Fruit fly (Drosophila melanogaster) whole organism, embryonic: ENCODE data around the gene Shawn.

ENCODE experiments used
- Atf3 ChIP-seq: fragments of 200-800 bp; sonication (Bioruptor generic); optimal IDR thresholded peaks from 3 replicates; lab custom pipeline; 2016; ENCODE audit warnings: missing biosample characterization, missing genetic modification characterization
- Awh ChIP-seq: fragments of 200-800 bp; sonication (Bioruptor generic); IDR thresholded peaks from 2 replicates; pipeline ENCODE4, ENCODE4 v1.3.6; 2022; ENCODE audit warnings: missing biosample characterization, missing genetic modification characterization
- B-H1 ChIP-seq: fragments of 200-800 bp; sonication (Bioruptor generic); IDR thresholded peaks from 3 replicates; pipeline ENCODE4 v1.3.6; 2022; ENCODE audit warnings: missing biosample characterization, missing genetic modification characterization
- Blimp-1 ChIP-seq: fragments of 200-800 bp; sonication (Bioruptor generic); optimal IDR thresholded peaks from 3 replicates; lab custom pipeline; 2018; ENCODE audit warnings: missing biosample characterization, missing genetic modification characterization, mild to moderate bottlenecking, moderate library complexity, missing genetic modification reagents
- CG10274 ChIP-seq: fragments of 200-800 bp; sonication (Bioruptor generic); optimal IDR thresholded peaks from 3 replicates; lab custom pipeline; 2017; ENCODE audit warnings: missing biosample characterization, mild to moderate bottlenecking, missing genetic modification characterization
- CG10366 ChIP-seq: fragments of 200-800 bp; sonication (Bioruptor generic); IDR thresholded peaks from 2 replicates; pipeline ENCODE4 v1.3.6; 2022; ENCODE audit warnings: missing biosample characterization, missing genetic modification characterization
- CG11504 ChIP-seq: fragments of 200-800 bp; sonication (Bioruptor generic); optimal IDR thresholded peaks from 3 replicates; lab custom pipeline; 2019; ENCODE audit warnings: missing biosample characterization, mild to moderate bottlenecking, missing genetic modification characterization, moderate library complexity
- CG13775 ChIP-seq: fragments of 200-800 bp; sonication (Bioruptor generic); optimal IDR thresholded peaks from 3 replicates; lab custom pipeline; 2017; ENCODE audit warnings: missing biosample characterization, mild to moderate bottlenecking, missing genetic modification characterization
- CG14050 ChIP-seq: fragments of 200-800 bp; sonication (Bioruptor generic); IDR thresholded peaks from 3 replicates; pipeline ENCODE4 v1.3.6; 2022; ENCODE audit warnings: missing biosample characterization, missing genetic modification characterization
- CG15479 ChIP-seq: fragments of 200-800 bp; sonication (Bioruptor generic); optimal IDR thresholded peaks from 3 replicates; lab custom pipeline; 2019; ENCODE audit warnings: missing biosample characterization, mild to moderate bottlenecking, missing genetic modification characterization, moderate library complexity
- CG16779 ChIP-seq: fragments of 200-800 bp; sonication (Bioruptor generic); IDR thresholded peaks from 2 replicates; pipeline ENCODE4 v1.3.6; 2022; ENCODE audit warnings: missing biosample characterization, missing genetic modification characterization
- CG31388 ChIP-seq: fragments of 200-800 bp; sonication (Bioruptor generic); optimal IDR thresholded peaks from 2 replicates; lab custom pipeline; 2016; ENCODE audit warnings: missing biosample characterization, missing genetic modification characterization
- CG32772 ChIP-seq: fragments of 200-800 bp; sonication (Bioruptor generic); IDR thresholded peaks from 2 replicates; pipeline ENCODE4 v1.3.6; 2022; ENCODE audit warnings: missing biosample characterization, missing genetic modification characterization
- CG8478 ChIP-seq: fragments of >200 bp; optimal IDR thresholded peaks from 2 replicates; lab custom pipeline; 2018
- CG9817 ChIP-seq: fragments of 200-800 bp; sonication (Bioruptor generic); optimal IDR thresholded peaks from 2 replicates; lab custom pipeline; 2018; ENCODE audit warnings: missing biosample characterization, mild to moderate bottlenecking, missing genetic modification characterization, moderate library complexity
- CG9932 ChIP-seq: fragments of 200-800 bp; sonication (Bioruptor generic); IDR thresholded peaks from 2 replicates; pipeline ENCODE4 v1.3.6; 2022; ENCODE audit warnings: missing biosample characterization, missing genetic modification characterization
- D19A ChIP-seq: fragments of 200-800 bp; optimal IDR thresholded peaks from 3 replicates; lab custom pipeline; 2019; ENCODE audit warnings: missing biosample characterization, mild to moderate bottlenecking, missing genetic modification characterization, moderate library complexity
- D19B ChIP-seq: fragments of 200-800 bp; sonication (Bioruptor generic); optimal IDR thresholded peaks from 2 replicates; lab custom pipeline; 2017; ENCODE audit warnings: missing biosample characterization, mild to moderate bottlenecking, missing genetic modification characterization
- HLH3B ChIP-seq: fragments of 200-800 bp; sonication (Bioruptor generic); IDR thresholded peaks from 2 replicates; pipeline ENCODE4 v1.3.6; 2022; ENCODE audit warnings: missing biosample characterization, missing genetic modification characterization
- HLH54F ChIP-seq: fragments of 200-800 bp; sonication (Bioruptor generic); optimal IDR thresholded peaks from 3 replicates; lab custom pipeline; 2016; ENCODE audit warnings: missing biosample characterization, missing genetic modification characterization
- HmgD ChIP-seq: fragments of 200-800 bp; sonication (Bioruptor generic); optimal IDR thresholded peaks from 3 replicates; lab custom pipeline; 2016; ENCODE audit warnings: missing biosample characterization, missing genetic modification characterization
- Hr3 ChIP-seq: fragments of 200-800 bp; sonication (Bioruptor generic); optimal IDR thresholded peaks from 3 replicates; lab custom pipeline; 2016; ENCODE audit warnings: missing biosample characterization, missing genetic modification characterization
- Lpt ChIP-seq: fragments of >200 bp; optimal IDR thresholded peaks from 2 replicates; lab custom pipeline; 2018; ENCODE audit warnings: missing biosample characterization, missing genetic modification characterization
- MBD-R2 ChIP-seq: fragments of 200-800 bp; sonication (Bioruptor generic); IDR thresholded peaks from 2 replicates; pipeline ENCODE4 v1.3.6; 2022; ENCODE audit warnings: missing biosample characterization, missing genetic modification characterization
- Med ChIP-seq: fragments of 200-800 bp; sonication (Bioruptor generic); peaks from one replicate; lab custom pipeline; 2016; ENCODE audit warnings: missing biosample characterization, missing genetic modification characterization, mild to moderate bottlenecking, inconsistent platforms, moderate library complexity
- Mes4 ChIP-seq: fragments of 200-800 bp; sonication (Bioruptor generic); optimal IDR thresholded peaks from 2 replicates; lab custom pipeline; 2016; ENCODE audit warnings: missing biosample characterization, missing genetic modification characterization
- Myb ChIP-seq: fragments of 200-800 bp; sonication (Bioruptor generic); optimal IDR thresholded peaks from 2 replicates; lab custom pipeline; 2016; ENCODE audit warnings: missing biosample characterization, missing genetic modification characterization
- Neu2 ChIP-seq: fragments of 200-800 bp; sonication (Bioruptor generic); optimal IDR thresholded peaks from 3 replicates; lab custom pipeline; 2016; ENCODE audit warnings: missing biosample characterization, missing genetic modification characterization, borderline replicate concordance
- NfI ChIP-seq: fragments of 200-800 bp; sonication (Bioruptor generic); optimal IDR thresholded peaks from 3 replicates; lab custom pipeline; 2018; ENCODE audit warnings: missing biosample characterization, mild to moderate bottlenecking, missing genetic modification characterization, moderate library complexity
- Side ChIP-seq: fragments of 200-800 bp; sonication (Bioruptor generic); optimal IDR thresholded peaks from 2 replicates; lab custom pipeline; 2016; ENCODE audit warnings: missing biosample characterization, missing genetic modification characterization
- Sin3A ChIP-seq: fragments of >200 bp; optimal IDR thresholded peaks from 2 replicates; lab custom pipeline; 2018
- Taf1 ChIP-seq: fragments of 200-800 bp; sonication (Bioruptor generic); IDR thresholded peaks from 2 replicates; pipeline ENCODE4 v1.3.6; 2022; ENCODE audit warnings: missing biosample characterization, missing genetic modification characterization
- ab ChIP-seq: fragments of 200-800 bp; sonication (Bioruptor generic); optimal IDR thresholded peaks from 2 replicates; lab custom pipeline; 2016; ENCODE audit warnings: missing biosample characterization, missing genetic modification characterization
- al ChIP-seq: fragments of 200-800 bp; sonication (Bioruptor generic); IDR thresholded peaks from 2 replicates; pipeline ENCODE4 v1.3.6; 2022; ENCODE audit warnings: missing biosample characterization, missing genetic modification characterization
- bigmax ChIP-seq: fragments of 200-800 bp; sonication (Bioruptor generic); optimal IDR thresholded peaks from 2 replicates; lab custom pipeline; 2018; ENCODE audit warnings: missing biosample characterization, mild to moderate bottlenecking, missing genetic modification characterization
- croc ChIP-seq: fragments of 200-800 bp; sonication (Bioruptor generic); conservative IDR thresholded peaks from 3 replicates; pipeline ENCODE4 v1.3.6; 2022; ENCODE audit warnings: missing biosample characterization, missing genetic modification characterization
- esg ChIP-seq: fragments of 200-800 bp; sonication (Bioruptor generic); conservative IDR thresholded peaks from 2 replicates; pipeline ENCODE4 v1.3.6; 2022; ENCODE audit warnings: missing biosample characterization, missing genetic modification characterization
- fd3F ChIP-seq: fragments of 200-800 bp; sonication (Bioruptor generic); optimal IDR thresholded peaks from 2 replicates; lab custom pipeline; 2018; ENCODE audit warnings: missing biosample characterization, mild to moderate bottlenecking, missing genetic modification characterization, moderate library complexity
- fu2 ChIP-seq: fragments of 200-800 bp; sonication (Bioruptor generic); optimal IDR thresholded peaks from 2 replicates; lab custom pipeline; 2016; ENCODE audit warnings: missing biosample characterization, missing genetic modification characterization
- gem ChIP-seq: fragments of 200-800 bp; sonication (Bioruptor generic); optimal IDR thresholded peaks from 2 replicates; lab custom pipeline; 2019; ENCODE audit warnings: missing biosample characterization, mild to moderate bottlenecking, missing genetic modification characterization, moderate library complexity
- hth ChIP-seq: fragments of >200 bp; optimal IDR thresholded peaks from 2 replicates; lab custom pipeline; 2017; ENCODE audit warnings: inconsistent platforms
- jigr1 ChIP-seq: fragments of 200-800 bp; sonication (Bioruptor generic); IDR thresholded peaks from 3 replicates; pipeline ENCODE4 v1.3.6; 2022; ENCODE audit warnings: missing biosample characterization, missing genetic modification characterization
- kay ChIP-seq: fragments of 200-800 bp; sonication (Bioruptor generic); optimal IDR thresholded peaks from 2 replicates; lab custom pipeline; 2016; ENCODE audit warnings: missing biosample characterization, missing genetic modification characterization
- klu ChIP-seq: fragments of 200-800 bp; sonication (Bioruptor generic); IDR thresholded peaks from 2 replicates; pipeline ENCODE4 v1.3.6; 2022; ENCODE audit warnings: missing biosample characterization, missing genetic modification characterization
- lilli ChIP-seq: fragments of 200-800 bp; sonication (Bioruptor generic); optimal IDR thresholded peaks from 3 replicates; lab custom pipeline; 2016; ENCODE audit warnings: missing biosample characterization, missing genetic modification characterization
- luna ChIP-seq: fragments of 200-800 bp; sonication (Bioruptor generic); optimal IDR thresholded peaks from 2 replicates; lab custom pipeline; 2016; ENCODE audit warnings: missing biosample characterization, missing genetic modification characterization
- nom ChIP-seq: fragments of 200-800 bp; sonication (Bioruptor generic); optimal IDR thresholded peaks from 2 replicates; lab custom pipeline; 2017; ENCODE audit warnings: missing biosample characterization, missing genetic modification characterization, mild to moderate bottlenecking, moderate library complexity, missing genetic modification reagents
- pan ChIP-seq, 4 experiments: fragments of >200 bp in 3 of 4; fragments of 200-800 bp in 1 of 4; sonication (Bioruptor generic) in 1 of 4; optimal IDR thresholded peaks in 3 of 4; IDR thresholded peaks in 1 of 4; 2 replicates each; pipeline versions ENCODE4 v1.3.6 to Lab custom; 2017 to 2022; ENCODE audit warnings: missing biosample characterization in 2 of 4, missing genetic modification characterization in 2 of 4, mixed read lengths in 1 of 4
- phol ChIP-seq: fragments of 200-800 bp; sonication (Bioruptor generic); optimal IDR thresholded peaks from 3 replicates; lab custom pipeline; 2018; ENCODE audit warnings: missing biosample characterization, mild to moderate bottlenecking, missing genetic modification characterization, moderate library complexity
- rib ChIP-seq: fragments of 200-800 bp; sonication (Bioruptor generic); IDR thresholded peaks from 2 replicates; pipeline ENCODE4 v1.3.6; 2022; ENCODE audit warnings: missing biosample characterization, missing genetic modification characterization
- slou ChIP-seq: fragments of 200-800 bp; sonication (Bioruptor generic); optimal IDR thresholded peaks from 3 replicates; lab custom pipeline; 2016; ENCODE audit warnings: missing biosample characterization, missing genetic modification characterization
- zfh2 ChIP-seq: fragments of 200-800 bp; sonication (Bioruptor generic); optimal IDR thresholded peaks from 2 replicates; lab custom pipeline; 2016; ENCODE audit warnings: missing biosample characterization, missing genetic modification characterization

Shawn gene

dm6 chrX:19577940-19578632 is 33.2 kb upstream of the Shawn start (continued):
- TF ChIP-seq HLH3B: no peak
- TF ChIP-seq Lpt: no peak
- peak; percentile 52 for TF ChIP-seq D19B (GFP tag; lab: Kevin White, UChicago)
- TF ChIP-seq CG10274: peak; percentile 69
- no peak for TF ChIP-seq Neu2 (GFP tag; lab: Kevin White, UChicago)
- TF ChIP-seq zfh2 (GFP tag; lab: Kevin White, UChicago): no peak
- no peak for TF ChIP-seq Blimp-1 (GFP tag; lab: Kevin White, UChicago)
- no peak for TF ChIP-seq ab (GFP tag; lab: Kevin White, UChicago)
- TF ChIP-seq Myb (GFP tag; lab: Kevin White, UChicago): no peak
- peak; percentile 54 for TF ChIP-seq phol (tag; lab: Kevin White, UChicago)
- no peak for TF ChIP-seq kay (GFP tag; lab: Kevin White, UChicago)
- TF ChIP-seq CG14050 (GFP tag; lab: Robert Waterston, UW): no peak
- TF ChIP-seq CG16779 (GFP tag; lab: Robert Waterston, UW): no peak
- TF ChIP-seq HLH54F (GFP tag; lab: Kevin White, UChicago): no peak
- no peak for TF ChIP-seq Mes4
- no peak for TF ChIP-seq CG8478 (lab: Kevin White, UChicago)
- peak; percentile 42 for TF ChIP-seq Med (GFP tag; lab: Kevin White, UChicago)
- TF ChIP-seq CG13775: peak; percentile 95
- TF ChIP-seq rib (GFP tag; lab: Robert Waterston, UW): no peak
- TF ChIP-seq CG32772 (GFP tag; lab: Robert Waterston, UW): no peak
- TF ChIP-seq gem: no peak
- no peak for TF ChIP-seq fu2 (GFP tag; lab: Kevin White, UChicago)
- no peak for TF ChIP-seq fd3F (GFP tag; lab: Kevin White, UChicago)
- TF ChIP-seq slou (GFP tag; lab: Kevin White, UChicago): no peak
- TF ChIP-seq jigr1 (GFP tag; lab: Robert Waterston, UW): no peak
- TF ChIP-seq croc: no peak
- TF ChIP-seq al (GFP tag; lab: Robert Waterston, UW): no peak
- no peak for TF ChIP-seq esg (GFP tag; lab: Robert Waterston, UW)
- no peak for TF ChIP-seq HmgD (GFP tag; lab: Kevin White, UChicago)
- no peak for TF ChIP-seq CG11504 (tag; lab: Kevin White, UChicago)
- no peak for TF ChIP-seq Sin3A
- no peak for TF ChIP-seq pan (optimal IDR thresholded peaks at IDR 0.05; lab: Kevin White, UChicago)
- no peak for TF ChIP-seq pan (GFP tag; optimal IDR thresholded peaks at IDR 0.05 in 1 of 2, IDR thresholded peaks at IDR 0.05 in 1 of 2)
- peak; percentile 23; the same call in 1 of the 2 replicates for TF ChIP-seq MBD-R2 (GFP tag; lab: Robert Waterston, UW)
- TF ChIP-seq klu (GFP tag; lab: Robert Waterston, UW): no peak
- no peak for TF ChIP-seq Hr3 (GFP tag; lab: Kevin White, UChicago)
- TF ChIP-seq D19A: peak; percentile 54
- TF ChIP-seq NfI (GFP tag; lab: Kevin White, UChicago): no peak
- TF ChIP-seq Awh (GFP tag; lab: Robert Waterston, UW): no peak
- no peak for TF ChIP-seq Side (GFP tag; lab: Kevin White, UChicago)
- TF ChIP-seq CG15479 (GFP tag; lab: Kevin White, UChicago): peak; percentile 39
- TF ChIP-seq lilli (GFP tag; lab: Kevin White, UChicago): no peak
- TF ChIP-seq luna (GFP tag; lab: Kevin White, UChicago): no peak
- TF ChIP-seq nom (GFP tag; lab: Kevin White, UChicago): peak; percentile 9
- no peak for TF ChIP-seq B-H1
- no peak for TF ChIP-seq hth (lab: Kevin White, UChicago)
- TF ChIP-seq CG31388 (GFP tag; lab: Kevin White, UChicago): no peak
- no peak for TF ChIP-seq CG9817 (tag; lab: Kevin White, UChicago)
- no peak for TF ChIP-seq bigmax (GFP tag; lab: Kevin White, UChicago)
- TF ChIP-seq Taf1 (GFP tag; lab: Robert Waterston, UW): no peak
- TF ChIP-seq Atf3 (GFP tag; lab: Kevin White, UChicago): no peak
- TF ChIP-seq CG10366 (GFP tag; lab: Robert Waterston, UW): no peak
- no peak for TF ChIP-seq CG9932 (GFP tag; lab: Robert Waterston, UW)
